Worm (Caenorhabditis elegans): ENCODE data around the gene ocr-2.
A peak's percentile ranks its signal among the peaks of the same experiment; 100 is the strongest.

Gene ocr-2

DNA sequence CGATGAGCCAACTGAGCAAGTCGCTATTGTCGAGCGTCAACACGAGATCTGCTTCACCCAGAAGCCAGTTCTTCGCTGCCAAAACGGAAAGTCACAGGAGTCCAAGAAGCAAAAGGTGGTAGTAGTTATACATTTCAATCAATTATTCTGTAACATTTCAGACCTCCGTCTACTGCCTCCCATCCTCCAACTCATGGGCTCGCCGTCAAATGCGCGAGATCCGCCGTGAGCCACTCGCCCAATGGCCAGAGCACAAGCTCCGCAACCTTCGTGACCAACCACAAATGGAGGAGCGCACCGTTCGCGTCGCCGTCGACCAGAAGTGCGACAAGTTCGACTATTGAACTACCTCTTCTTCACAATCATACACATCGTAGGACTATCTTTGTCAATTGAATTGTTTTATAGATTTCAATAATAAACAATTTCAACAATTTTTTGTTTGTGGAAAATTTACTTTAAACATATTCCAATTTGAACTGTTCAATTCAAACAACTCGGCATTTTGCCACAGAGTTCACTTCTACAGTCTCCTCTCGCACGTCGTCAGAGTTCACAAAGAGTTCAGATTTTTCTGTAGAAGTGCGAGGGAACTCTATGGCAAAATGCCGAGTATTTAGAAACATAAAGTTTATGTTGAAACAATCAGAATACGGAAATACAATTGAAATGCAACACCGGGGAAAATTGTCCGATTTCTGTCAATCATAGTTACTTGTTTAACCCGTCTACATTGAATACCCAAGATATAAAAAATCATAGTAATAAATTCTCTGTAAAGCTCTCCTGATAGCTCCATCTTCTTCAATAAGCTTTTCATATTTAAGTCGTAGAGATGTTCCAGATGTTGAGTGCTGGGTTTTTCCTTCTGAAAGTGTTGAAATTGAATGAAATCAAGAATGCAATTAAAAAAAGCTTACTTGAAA is 46.4 kb upstream of the ocr-2 start (continued):
- TF ChIP-seq hmg-20 (GFP tag; IDR thresholded peaks at IDR 0.05) (0 out of 2 replicates have a peak, but pooled peaks have one; percentile 15), rcor-1 (GFP tag; IDR thresholded peaks at IDR 0.05) (0 out of 2 replicates have a peak, but pooled peaks have one; percentile 4), xnd-1 (tag; optimal IDR thresholded peaks at IDR 0.05) (no peak), mcd-1 (GFP tag; IDR thresholded peaks at IDR 0.05) (0 out of 2 replicates have a peak, but pooled peaks have one; percentile 39), let-526 (GFP tag; IDR thresholded peaks at IDR 0.05) (peak; percentile 54; the same call in 1 of the 2 replicates), atf-7 (tag; optimal IDR thresholded peaks at IDR 0.05) (peak; percentile 62), chd-7 (tag; optimal IDR thresholded peaks at IDR 0.05) (peak; percentile 26), die-1 (tag; optimal IDR thresholded peaks at IDR 0.05) (no peak), madf-6 (GFP tag; IDR thresholded peaks at IDR 0.05) (0 out of 2 replicates have a peak, but pooled peaks have one; percentile 14)

DNA sequence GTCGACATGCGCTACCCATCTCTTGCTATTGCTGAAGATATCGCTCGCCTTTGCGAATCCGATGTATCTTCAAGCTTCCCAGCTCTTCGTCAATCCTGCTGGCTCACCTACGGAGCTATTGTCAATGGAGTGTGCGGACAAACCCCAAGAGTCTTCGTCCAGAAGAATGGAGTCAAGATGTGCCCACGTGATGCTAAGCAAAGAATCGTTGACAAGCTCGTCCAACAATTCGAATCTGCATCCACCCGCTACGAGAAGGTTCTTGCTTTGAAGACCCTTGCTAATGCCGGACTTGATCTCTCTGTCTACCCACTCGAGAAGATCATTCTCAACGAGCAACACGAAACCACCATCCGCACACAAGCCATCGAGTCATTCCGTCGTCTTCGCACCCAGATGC is 42.8 kb upstream of the ocr-2 start:
- TF ChIP-seq unc-130 (GFP tag; optimal IDR thresholded peaks at IDR 0.05): no peak
- TF ChIP-seq atf-7 (tag; optimal IDR thresholded peaks at IDR 0.05): peak; percentile 67
- TF ChIP-seq sptf-2 (GFP tag; optimal IDR thresholded peaks at IDR 0.05): no peak
- TF ChIP-seq T07F8.4 (tag; optimal IDR thresholded peaks at IDR 0.05): no peak
- TF ChIP-seq B0336.3 (GFP tag; IDR thresholded peaks at IDR 0.05): 0 out of 2 replicates have a peak, but pooled peaks have one; percentile 2
- no peak for TF ChIP-seq mel-28 (tag; optimal IDR thresholded peaks at IDR 0.05; ENCODE audit: borderline replicate concordance)
- no peak for TF ChIP-seq egl-44 (GFP tag; IDR thresholded peaks at IDR 0.05)
- 0 out of 2 replicates have a peak, but pooled peaks have one; percentile 12 for TF ChIP-seq rcor-1 (GFP tag; IDR thresholded peaks at IDR 0.05)
- no peak for TF ChIP-seq hsf-1 (GFP tag; IDR thresholded peaks at IDR 0.05)
- TF ChIP-seq sea-2 (GFP tag; IDR thresholded peaks at IDR 0.05): no peak
- no peak for TF ChIP-seq snpc-1.1 (tag; optimal IDR thresholded peaks at IDR 0.05; ENCODE audit: insufficient read depth)
- TF ChIP-seq nhr-120 (GFP tag; IDR thresholded peaks at IDR 0.05): no peak
- no peak for TF ChIP-seq B0019.2 (GFP tag; conservative IDR thresholded peaks at IDR 0.05)
- no peak for TF ChIP-seq bed-1 (GFP tag; IDR thresholded peaks at IDR 0.05)
- no peak for TF ChIP-seq madf-8 (GFP tag; conservative IDR thresholded peaks at IDR 0.05)
- no peak for TF ChIP-seq F23B12.7 (tag; optimal IDR thresholded peaks at IDR 0.05; ENCODE audit: insufficient read depth)
- TF ChIP-seq hmg-1.2 (GFP tag; IDR thresholded peaks at IDR 0.05): no peak
- TF ChIP-seq rec-8 (tag; optimal IDR thresholded peaks at IDR 0.05): no peak
- TF ChIP-seq K12H6.12 (tag; optimal IDR thresholded peaks at IDR 0.05): no peak
- TF ChIP-seq mes-4 (tag; optimal IDR thresholded peaks at IDR 0.05): no peak
- TF ChIP-seq nhr-27 (tag; optimal IDR thresholded peaks at IDR 0.05): no peak
- TF ChIP-seq nfya-1 (tag; optimal IDR thresholded peaks at IDR 0.05; ENCODE audit: borderline replicate concordance, insufficient read depth): no peak
- TF ChIP-seq pha-4 (tag; optimal IDR thresholded peaks at IDR 0.05): no peak
- TF ChIP-seq nhr-90 (tag; optimal IDR thresholded peaks at IDR 0.05): peak; percentile 52
- no peak for TF ChIP-seq F57C9.4 (tag; optimal IDR thresholded peaks at IDR 0.05)
- TF ChIP-seq cebp-1 (GFP tag; IDR thresholded peaks at IDR 0.05): no peak
- TF ChIP-seq cebp-1 (tag; optimal IDR thresholded peaks at IDR 0.05): no peak
- TF ChIP-seq ztf-28 (GFP tag; IDR thresholded peaks at IDR 0.05): no peak
- TF ChIP-seq madf-6 (GFP tag; IDR thresholded peaks at IDR 0.05): no peak
- TF ChIP-seq him-1 (tag; optimal IDR thresholded peaks at IDR 0.05): no peak
- TF ChIP-seq F10E7.11 (tag; optimal IDR thresholded peaks at IDR 0.05): no peak
- TF ChIP-seq cebp-2 (GFP tag; IDR thresholded peaks at IDR 0.05): no peak
- no peak for TF ChIP-seq hlh-12 (tag; optimal IDR thresholded peaks at IDR 0.05)
- peak; percentile 60; the same call in 1 of the 2 replicates for TF ChIP-seq madf-3 (GFP tag; IDR thresholded peaks at IDR 0.05)
- TF ChIP-seq lin-26 (GFP tag; IDR thresholded peaks at IDR 0.05): no peak
- no peak for TF ChIP-seq nhr-80 (tag; optimal IDR thresholded peaks at IDR 0.05)
- TF ChIP-seq F37B4.10 (GFP tag; IDR thresholded peaks at IDR 0.05): 0 out of 2 replicates have a peak, but pooled peaks have one; percentile 4
- 0 out of 2 replicates have a peak, but pooled peaks have one; percentile 7 for TF ChIP-seq Y53G8AR.9 (GFP tag; conservative IDR thresholded peaks at IDR 0.05)
- TF ChIP-seq repo-1 (tag; optimal IDR thresholded peaks at IDR 0.05): peak; percentile 65

Measured in whole organism, young adult.